Worm (Caenorhabditis elegans): ENCODE data around the gene lin-46.

ce11 chrV:12939434-12939833 lies 29.2 kb upstream of the lin-46 start, which contains the start of gene T16G1.5:
- TF ChIP-seq efl-1 (optimal IDR thresholded peaks at IDR 0.05) = no peak
- TF ChIP-seq efl-1 (GFP tag; optimal IDR thresholded peaks at IDR 0.05 in 1 of 2) = peak in 1 of 2 experiments; percentile 41
- no peak for TF ChIP-seq pag-3 (tag; optimal IDR thresholded peaks at IDR 0.05; ENCODE audit: borderline replicate concordance, insufficient read depth)
- TF ChIP-seq sox-4 (tag; optimal IDR thresholded peaks at IDR 0.05) = no peak
- no peak for TF ChIP-seq C04F5.9 (tag; optimal IDR thresholded peaks at IDR 0.05)
- TF ChIP-seq Y116A8C.19 (tag; optimal IDR thresholded peaks at IDR 0.05; ENCODE audit: borderline replicate concordance) = no peak
- TF ChIP-seq lin-13 (GFP tag; optimal IDR thresholded peaks at IDR 0.05) = no peak
- TF ChIP-seq nhr-76 (tag; optimal IDR thresholded peaks at IDR 0.05) = no peak
